Fruit fly (Drosophila melanogaster): ENCODE data around the gene CG32554.

DNA sequence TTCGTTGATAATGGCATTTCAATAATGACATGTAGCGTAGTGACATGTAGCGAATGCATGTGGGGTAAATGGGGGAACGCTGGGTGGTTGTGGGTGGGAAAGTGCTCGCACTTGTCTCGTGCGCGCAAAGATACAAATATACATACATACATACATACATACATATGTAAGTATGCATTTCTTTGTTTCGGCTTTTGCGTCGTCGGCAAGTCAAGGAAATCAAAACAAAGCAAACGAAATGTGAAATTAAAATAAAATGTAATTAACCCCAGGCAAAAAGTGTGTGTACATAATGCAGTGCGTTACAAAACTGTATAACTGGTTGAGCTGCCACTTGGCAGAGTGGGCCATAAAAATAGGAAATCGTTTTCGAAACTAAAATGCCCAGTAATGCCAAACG is 23.2 kb upstream of the CG32554 start:
- no peak; the same call in 2 of the 3 replicates for TF ChIP-seq CG4496 (GFP tag; IDR thresholded peaks at IDR 0.05)
- TF ChIP-seq CG34367 (tag; optimal IDR thresholded peaks at IDR 0.05) = no peak
- no peak for TF ChIP-seq EcR (GFP tag; optimal IDR thresholded peaks at IDR 0.05)
- TF ChIP-seq CG10348 (GFP tag; IDR thresholded peaks at IDR 0.05) = no peak
- TF ChIP-seq D1 (tag; optimal IDR thresholded peaks at IDR 0.05) = no peak
- no peak for TF ChIP-seq CG8159 (tag; optimal IDR thresholded peaks at IDR 0.05)
- TF ChIP-seq Pif1A (GFP tag; optimal IDR thresholded peaks at IDR 0.05) = no peak
- no peak for TF ChIP-seq CG17806 (tag; optimal IDR thresholded peaks at IDR 0.05)
- TF ChIP-seq Snoo (tag; optimal IDR thresholded peaks at IDR 0.05) = no peak
- TF ChIP-seq gl (tag; optimal IDR thresholded peaks at IDR 0.05) = no peak
- TF ChIP-seq CG14655 (GFP tag; optimal IDR thresholded peaks at IDR 0.05) = no peak
- TF ChIP-seq CG15710 (tag; optimal IDR thresholded peaks at IDR 0.05) = no peak

All from whole organism, pupa.